Fruit fly (Drosophila melanogaster) whole organism, wandering third instar larva: ENCODE results near the gene CG42726.

ENCODE experiments used
- Abd-B ChIP-seq: fragments of >200 bp; optimal IDR thresholded peaks from 2 replicates; lab custom pipeline; 2017; ENCODE audit warnings: missing biosample characterization, missing genetic modification characterization
- Hnf4 ChIP-seq: fragments of 200-800 bp; sonication (Bioruptor generic); optimal IDR thresholded peaks from 2 replicates; lab custom pipeline; 2016; ENCODE audit warnings: missing biosample characterization, mild to moderate bottlenecking, missing genetic modification characterization
- br ChIP-seq: fragments of 200-800 bp; sonication (Bioruptor generic); optimal IDR thresholded peaks from 2 replicates; lab custom pipeline; 2016; ENCODE audit warnings: missing biosample characterization, missing genetic modification characterization
- brk ChIP-seq: fragments of 200-800 bp; sonication (Bioruptor generic); optimal IDR thresholded peaks from 2 replicates; lab custom pipeline; 2016; ENCODE audit warnings: missing biosample characterization, mild to moderate bottlenecking, missing genetic modification characterization
- h ChIP-seq: fragments of 200-800 bp; sonication (Bioruptor generic); optimal IDR thresholded peaks from 3 replicates; lab custom pipeline; 2016; ENCODE audit warnings: missing biosample characterization, mild to moderate bottlenecking, missing genetic modification characterization
- lola ChIP-seq: fragments of >200 bp; optimal IDR thresholded peaks from 2 replicates; lab custom pipeline; 2017; ENCODE audit warnings: missing biosample characterization, missing genetic modification characterization
- pan ChIP-seq: fragments of >200 bp; optimal IDR thresholded peaks from 2 replicates; lab custom pipeline; 2017
- psq ChIP-seq: fragments of 200-800 bp; sonication (Bioruptor generic); optimal IDR thresholded peaks from 3 replicates; lab custom pipeline; 2017; ENCODE audit warnings: missing biosample characterization, mild to moderate bottlenecking, missing genetic modification characterization, moderate library complexity
- usp ChIP-seq: fragments of >200 bp; optimal IDR thresholded peaks from 2 replicates; lab custom pipeline; 2017; ENCODE audit warnings: missing biosample characterization, missing genetic modification characterization

DNA sequence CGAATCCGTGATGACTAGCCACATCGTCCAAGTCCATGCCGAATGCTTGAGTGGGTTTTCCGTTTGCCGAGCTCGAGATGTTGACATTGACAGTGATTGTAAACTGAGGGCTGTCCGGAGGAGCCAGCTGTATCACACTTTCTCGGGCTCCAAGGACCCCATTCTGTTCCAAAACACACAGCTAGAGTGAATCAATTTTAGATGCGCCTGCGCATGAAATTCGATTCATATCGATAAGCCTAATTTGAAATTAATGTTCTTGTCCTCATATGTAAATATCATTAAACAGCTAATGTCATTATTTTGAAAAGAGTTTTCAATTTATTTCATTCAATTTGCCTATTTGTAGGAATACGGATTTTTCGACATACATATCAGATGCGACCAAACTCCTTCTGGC, 21.9 kb downstream of the CG42726 start, which contains the start of gene CG14868:
- TF ChIP-seq brk (GFP tag; lab: Kevin White, UChicago), result no peak
- TF ChIP-seq psq (GFP tag; lab: Kevin White, UChicago), result no peak
- no peak for TF ChIP-seq h (GFP tag; lab: Kevin White, UChicago)
- TF ChIP-seq lola (GFP tag; lab: Kevin White, UChicago), result no peak
- no peak for TF ChIP-seq pan
- no peak for TF ChIP-seq Hnf4 (GFP tag; lab: Kevin White, UChicago)
- no peak for TF ChIP-seq br (GFP tag; lab: Kevin White, UChicago)
- no peak for TF ChIP-seq Abd-B
- TF ChIP-seq usp (GFP tag; lab: Kevin White, UChicago), result no peak
